Worm (Caenorhabditis elegans) whole organism, L3 larva: ENCODE measurements around the gene nhr-38.

Source experiments
- ama-1 ChIP-seq: fragments of 150-350 bp; optimal IDR thresholded peaks from 2 replicates; lab custom pipeline; 2018
- mdl-1 ChIP-seq: fragments of 150-350 bp; optimal IDR thresholded peaks from 2 replicates; lab custom pipeline; 2014; ENCODE audit warnings: missing biosample characterization, missing genetic modification characterization
- nhr-28 ChIP-seq: fragments of 150-350 bp; optimal IDR thresholded peaks from 2 replicates; lab custom pipeline; 2014; ENCODE audit warnings: missing biosample characterization, missing genetic modification characterization
- nhr-77 ChIP-seq: fragments of 150-350 bp; optimal IDR thresholded peaks from 2 replicates; lab custom pipeline; 2014; ENCODE audit warnings: missing biosample characterization, missing genetic modification characterization
- ztf-11 ChIP-seq: fragments of 150-350 bp; optimal IDR thresholded peaks from 2 replicates; lab custom pipeline; 2014; ENCODE audit warnings: missing biosample characterization, missing genetic modification characterization

DNA sequence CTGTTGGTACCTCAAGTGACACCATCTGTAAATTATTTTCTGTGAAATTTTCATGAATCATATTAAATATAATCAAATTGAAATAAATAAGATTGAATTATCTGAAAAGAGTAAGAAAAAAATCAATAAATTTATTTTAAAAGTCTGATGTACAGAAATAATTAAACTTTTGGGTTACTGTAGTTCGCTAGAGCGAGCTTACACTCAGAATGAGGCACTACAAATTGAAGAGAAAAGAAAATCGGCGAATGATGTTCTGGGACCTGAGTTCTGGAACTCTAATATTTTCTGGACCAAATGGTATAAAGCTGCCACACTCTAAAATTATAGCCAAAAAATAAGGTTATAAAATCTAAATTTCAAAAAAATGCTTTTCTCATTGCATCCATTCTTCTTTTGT is 23.9 kb downstream of the nhr-38 start:
- TF ChIP-seq mdl-1 (no peak), nhr-77 (tag; lab: Kevin White, UChicago) (no peak), ztf-11 (no peak), nhr-28 (tag; lab: Kevin White, UChicago) (no peak), ama-1 (no peak)
